Worm (Caenorhabditis elegans) whole organism, dauer: ENCODE measurements around the gene F15G9.5.

Source experiments
- unc-62 ChIP-seq: sonication (generic microtip); optimal IDR thresholded peaks from 2 replicates; lab custom pipeline; 2017; ENCODE audit warnings: missing biosample characterization, missing genetic modification reagents, missing genetic modification characterization

F15G9.5 gene

ce11 chrX:9705257-9706035 is 32.2 kb downstream of the F15G9.5 start:
- TF ChIP-seq unc-62 (GFP tag; lab: Kevin White, UChicago): no peak

- TF ChIP-seq unc-62 (GFP tag; lab: Kevin White, UChicago): no peak
Measured at ce11 chrX:9702790-9703189, 34.9 kb downstream of the F15G9.5 start.

ce11 chrX:9698359-9698758 is 39.3 kb downstream of the F15G9.5 start, which contains the start of gene dyf-7:
Gene dyf-7, plus strand, starts transcription at chrX:9698659.
- TF ChIP-seq unc-62 (GFP tag; lab: Kevin White, UChicago): no peak

ce11 chrX:9697655-9698054 is 40.0 kb downstream of the F15G9.5 start:
- no peak for TF ChIP-seq unc-62 (GFP tag; lab: Kevin White, UChicago)

ce11 chrX:9690445-9690844 is 47.2 kb downstream of the F15G9.5 start, which contains the start of gene npr-18:
Gene npr-18, plus strand, starts transcription at chrX:9690745.
- TF ChIP-seq unc-62 (GFP tag; lab: Kevin White, UChicago): no peak

ce11 chrX:9687264-9687663 is 50.4 kb downstream of the F15G9.5 start:
- TF ChIP-seq unc-62 (GFP tag; lab: Kevin White, UChicago): no peak
